Fruit fly (Drosophila melanogaster) whole organism, wandering third instar larva: ENCODE measurements around the gene CG33947.

ENCODE experiments used
- lola ChIP-seq: fragments of >200 bp; optimal IDR thresholded peaks from 2 replicates; lab custom pipeline; 2017; ENCODE audit warnings: missing biosample characterization, missing genetic modification characterization
- psq ChIP-seq: fragments of 200-800 bp; sonication (Bioruptor generic); optimal IDR thresholded peaks from 3 replicates; lab custom pipeline; 2017; ENCODE audit warnings: missing biosample characterization, mild to moderate bottlenecking, missing genetic modification characterization, moderate library complexity
- usp ChIP-seq: fragments of >200 bp; optimal IDR thresholded peaks from 2 replicates; lab custom pipeline; 2017; ENCODE audit warnings: missing biosample characterization, missing genetic modification characterization

dm6 chr3L:11065850-11066249 lies 30.4 kb upstream of the CG33947 start:
- no peak for TF ChIP-seq usp (GFP tag; lab: Kevin White, UChicago)
- no peak for TF ChIP-seq lola (GFP tag; lab: Kevin White, UChicago)
- TF ChIP-seq psq (GFP tag; lab: Kevin White, UChicago) = no peak
